Fruit fly (Drosophila melanogaster) whole organism, larva: ENCODE measurements around the gene MnM.

Experiments used
- noc ChIP-seq: fragments of 200-800 bp; sonication (Bioruptor generic); optimal IDR thresholded peaks from 3 replicates; lab custom pipeline; 2019; ENCODE audit warnings: missing biosample characterization, mild to moderate bottlenecking, missing genetic modification characterization, moderate library complexity

The MnM gene

dm6 chr3L:3159309-3160194 lies 18.8 kb downstream of the MnM start, which contains the start of the genes ND-30 and CG15812:
Gene ND-30 (minus strand): TSS chr3L:3159578.
Gene CG15812 (plus strand): TSS chr3L:3159991.
- TF ChIP-seq noc (tag; lab: Kevin White, UChicago), result no peak

- TF ChIP-seq noc (tag; lab: Kevin White, UChicago), result no peak
These were observed 20.7 kb downstream of the MnM start for dm6 chr3L:3157651-3158050.

- TF ChIP-seq noc (tag; lab: Kevin White, UChicago), result no peak
These were observed 28.0 kb downstream of the MnM start for dm6 chr3L:3150376-3150775.

- peak; percentile 60 for TF ChIP-seq noc (tag; lab: Kevin White, UChicago)
These were observed 29.1 kb downstream of the MnM start for dm6 chr3L:3149060-3149872.

- TF ChIP-seq noc (tag; lab: Kevin White, UChicago), result peak; percentile 37
These were observed 30.0 kb downstream of the MnM start, which contains the start of the genes Usp5 and BtbVII for dm6 chr3L:3148125-3149059. Gene Usp5 (minus strand): TSS chr3L:3148358. Gene BtbVII (plus strand): TSS chr3L:3148646.

dm6 chr3L:3143383-3143962 lies 34.9 kb downstream of the MnM start, which contains the start of the genes CG11537 and Alg2:
Gene CG11537 (minus strand): TSS chr3L:3143457.
Gene Alg2 (plus strand): TSS chr3L:3143808.
- no peak for TF ChIP-seq noc (tag; lab: Kevin White, UChicago)

dm6 chr3L:3142516-3143382 lies 35.6 kb downstream of the MnM start:
- no peak for TF ChIP-seq noc (tag; lab: Kevin White, UChicago)

dm6 chr3L:3141411-3141810 lies 37.0 kb downstream of the MnM start:
- TF ChIP-seq noc (tag; lab: Kevin White, UChicago), result no peak

dm6 chr3L:3134064-3134545 lies 44.3 kb downstream of the MnM start:
- TF ChIP-seq noc (tag; lab: Kevin White, UChicago), result peak; percentile 11

dm6 chr3L:3127544-3127943 lies 50.8 kb downstream of the MnM start, which contains the start of gene promL:
Gene promL (minus strand): TSS chr3L:3127724.
- TF ChIP-seq noc (tag; lab: Kevin White, UChicago), result no peak

- TF ChIP-seq noc (tag; lab: Kevin White, UChicago), result no peak
These were observed 51.9 kb downstream of the MnM start for dm6 chr3L:3126478-3126877.

- TF ChIP-seq noc (tag; lab: Kevin White, UChicago), result no peak
These were observed 52.7 kb downstream of the MnM start for dm6 chr3L:3125649-3126130.
